Fruit fly (Drosophila melanogaster): ENCODE data around the gene CheB93a.
A peak's percentile ranks its signal among the peaks of the same experiment; 100 is the strongest.

Gene CheB93a

dm6 chr3R:21376331-21376761 lies 30.9 kb upstream of the CheB93a start (continued):
- no peak for TF ChIP-seq CG9437 (GFP tag; optimal IDR thresholded peaks at IDR 0.05)
- TF ChIP-seq toy (GFP tag; IDR thresholded peaks at IDR 0.05), result no peak
- TF ChIP-seq Hey (tag; optimal IDR thresholded peaks at IDR 0.05), result peak; percentile 37
- TF ChIP-seq Oaz (GFP tag; IDR thresholded peaks at IDR 0.05), result no peak
- TF ChIP-seq CG17328 (GFP tag; IDR thresholded peaks at IDR 0.05), result peak; percentile 42; the same call in 1 of the 2 replicates
- TF ChIP-seq ro (GFP tag; IDR thresholded peaks at IDR 0.05), result no peak
- no peak for TF ChIP-seq CG7556 (GFP tag; optimal IDR thresholded peaks at IDR 0.05)
- TF ChIP-seq CG14441 (GFP tag; IDR thresholded peaks at IDR 0.05), result no peak
- TF ChIP-seq sr (GFP tag; IDR thresholded peaks at IDR 0.05), result no peak
- TF ChIP-seq CG2202 (tag; optimal IDR thresholded peaks at IDR 0.05), result no peak
- no peak for TF ChIP-seq nerfin-2 (GFP tag; IDR thresholded peaks at IDR 0.05; ENCODE audit: partially characterized antibody)
- TF ChIP-seq Ets97D (GFP tag; optimal IDR thresholded peaks at IDR 0.05), result peak; percentile 2
- TF ChIP-seq CG17385 (GFP tag; optimal IDR thresholded peaks at IDR 0.05), result peak; percentile 55
- TF ChIP-seq CG7928 (GFP tag; optimal IDR thresholded peaks at IDR 0.05), result no peak
- TF ChIP-seq CG33557 (GFP tag; optimal IDR thresholded peaks at IDR 0.05), result peak; percentile 70
- TF ChIP-seq Usf (GFP tag; optimal IDR thresholded peaks at IDR 0.05), result no peak
- TF ChIP-seq pho (GFP tag; optimal IDR thresholded peaks at IDR 0.05), result no peak
- TF ChIP-seq Dbx (GFP tag; IDR thresholded peaks at IDR 0.05), result peak; percentile 40; the same call in 1 of the 3 replicates
- TF ChIP-seq CG13894 (tag; optimal IDR thresholded peaks at IDR 0.05), result peak; percentile 79
- peak; percentile 16; the same call in 1 of the 2 replicates for TF ChIP-seq CG3847 (GFP tag; IDR thresholded peaks at IDR 0.05)
- TF ChIP-seq Aef1 (GFP tag; IDR thresholded peaks at IDR 0.05), result 0 out of 3 replicates have a peak, but pooled peaks have one; percentile 17
- TF ChIP-seq pum (GFP tag; optimal IDR thresholded peaks at IDR 0.05), result no peak
- no peak for TF ChIP-seq CG3838 (GFP tag; optimal IDR thresholded peaks at IDR 0.05)
- peak; percentile 78 for TF ChIP-seq bbx (GFP tag; IDR thresholded peaks at IDR 0.05; ENCODE audit: partially characterized antibody)
- no peak for TF ChIP-seq CG11093 (GFP tag; IDR thresholded peaks at IDR 0.05)
- peak; percentile 57 for TF ChIP-seq Max (GFP tag; optimal IDR thresholded peaks at IDR 0.05)
- TF ChIP-seq CG10654 (GFP tag; optimal IDR thresholded peaks at IDR 0.05), result no peak
- TF ChIP-seq odd (GFP tag; optimal IDR thresholded peaks at IDR 0.05), result peak; percentile 48
- TF ChIP-seq cg (GFP tag; optimal IDR thresholded peaks at IDR 0.05), result peak; percentile 92
- peak; percentile 99 for TF ChIP-seq CG10321 (GFP tag; IDR thresholded peaks at IDR 0.05)
- peak; percentile 79 for TF ChIP-seq CG12659 (GFP tag; optimal IDR thresholded peaks at IDR 0.05)
- no peak for TF ChIP-seq pita (GFP tag; optimal IDR thresholded peaks at IDR 0.05)
- peak; percentile 36; the same call in 1 of the 3 replicates for TF ChIP-seq zfh1 (GFP tag; IDR thresholded peaks at IDR 0.05)
- TF ChIP-seq tap (tag; optimal IDR thresholded peaks at IDR 0.05), result no peak
- TF ChIP-seq stc (GFP tag; IDR thresholded peaks at IDR 0.05), result peak; percentile 30; the same call in 1 of the 2 replicates
- TF ChIP-seq CG2129 (GFP tag; IDR thresholded peaks at IDR 0.05; ENCODE audit: partially characterized antibody), result no peak
- TF ChIP-seq ac (GFP tag; optimal IDR thresholded peaks at IDR 0.05), result no peak

dm6 chr3R:21376859-21377607 lies 30.2 kb upstream of the CheB93a start:
- TF ChIP-seq CG4282 (GFP tag; optimal IDR thresholded peaks at IDR 0.05), result no peak
- no peak for TF ChIP-seq Lpt (GFP tag; optimal IDR thresholded peaks at IDR 0.05)
- TF ChIP-seq CG10654 (GFP tag; optimal IDR thresholded peaks at IDR 0.05), result no peak
- TF ChIP-seq fd96Cb (tag; optimal IDR thresholded peaks at IDR 0.05), result no peak
- TF ChIP-seq cato (GFP tag; optimal IDR thresholded peaks at IDR 0.05; ENCODE audit: borderline replicate concordance), result no peak
- TF ChIP-seq CG8388 (GFP tag; optimal IDR thresholded peaks at IDR 0.05), result no peak
- TF ChIP-seq CG4820 (GFP tag; optimal IDR thresholded peaks at IDR 0.05), result no peak
- no peak for TF ChIP-seq CG15514 (GFP tag; optimal IDR thresholded peaks at IDR 0.05)
- no peak for TF ChIP-seq dimm (GFP tag; IDR thresholded peaks at IDR 0.05)
- no peak for TF ChIP-seq mirr (GFP tag; optimal IDR thresholded peaks at IDR 0.05)
- TF ChIP-seq tx (GFP tag; optimal IDR thresholded peaks at IDR 0.05), result no peak
- no peak for TF ChIP-seq tio (GFP tag; optimal IDR thresholded peaks at IDR 0.05)
- TF ChIP-seq CG12299 (tag; optimal IDR thresholded peaks at IDR 0.05), result peak; percentile 30
- TF ChIP-seq slou (GFP tag; optimal IDR thresholded peaks at IDR 0.05), result no peak
- no peak for TF ChIP-seq CG14965 (GFP tag; optimal IDR thresholded peaks at IDR 0.05; ENCODE audit: borderline replicate concordance)
